Worm (Caenorhabditis elegans): ENCODE measurements around the gene Y38C1AA.1.

- TF ChIP-seq him-1 (tag; optimal IDR thresholded peaks at IDR 0.05) (no peak), dao-5 (tag; optimal IDR thresholded peaks at IDR 0.05) (no peak), W03F9.2 (tag; optimal IDR thresholded peaks at IDR 0.05) (no peak)
Observed at ce11 chrIV:175698-176097, 32.3 kb upstream of the Y38C1AA.1 start.

All from whole organism, L4/young adult.